Worm (Caenorhabditis elegans): ENCODE measurements around the gene srh-122.
A peak's percentile ranks its signal among the peaks of the same experiment; 100 is the strongest.

Gene srh-122

ce11 chrV:15399691-15400377 lies 22.0 kb upstream of the srh-122 start, which contains the start of the genes T06E6.15 and sri-7:
Gene T06E6.15, minus strand, starts transcription at chrV:15399791.
Gene sri-7, plus strand, starts transcription at chrV:15400327.
- TF ChIP-seq ztf-28 (GFP tag; IDR thresholded peaks at IDR 0.05), result no peak
- TF ChIP-seq aptf-2 (GFP tag; conservative IDR thresholded peaks at IDR 0.05), result no peak
- no peak for TF ChIP-seq egrh-3 (GFP tag; IDR thresholded peaks at IDR 0.05)
- TF ChIP-seq hlh-12 (tag; optimal IDR thresholded peaks at IDR 0.05), result no peak
- TF ChIP-seq rpc-1 (optimal IDR thresholded peaks at IDR 0.05), result no peak
- TF ChIP-seq rpc-1 (tag; optimal IDR thresholded peaks at IDR 0.05), result no peak
- TF ChIP-seq F49E8.2 (tag; optimal IDR thresholded peaks at IDR 0.05; ENCODE audit: insufficient read depth), result no peak
- no peak for TF ChIP-seq K12H6.12 (tag; optimal IDR thresholded peaks at IDR 0.05)
- no peak for TF ChIP-seq snpc-3.4 (tag; optimal IDR thresholded peaks at IDR 0.05)
- TF ChIP-seq nfya-1 (tag; optimal IDR thresholded peaks at IDR 0.05; ENCODE audit: borderline replicate concordance, insufficient read depth), result no peak
- no peak for TF ChIP-seq ztf-6 (GFP tag; IDR thresholded peaks at IDR 0.05)
- TF ChIP-seq bed-2 (GFP tag; IDR thresholded peaks at IDR 0.05), result no peak
- no peak for TF ChIP-seq madf-3 (GFP tag; IDR thresholded peaks at IDR 0.05)
- TF ChIP-seq hmg-1.2 (GFP tag; IDR thresholded peaks at IDR 0.05), result no peak
- no peak for TF ChIP-seq lsy-27 (tag; optimal IDR thresholded peaks at IDR 0.05; ENCODE audit: borderline replicate concordance, insufficient read depth)

ce11 chrV:15398728-15399127 lies 20.9 kb upstream of the srh-122 start, which contains the start of gene fbxa-199:
Gene fbxa-199, minus strand, starts transcription at chrV:15398828.
- TF ChIP-seq C06A6.2 (GFP tag; conservative IDR thresholded peaks at IDR 0.05), result no peak
- no peak for TF ChIP-seq F10E7.11 (tag; optimal IDR thresholded peaks at IDR 0.05)
- TF ChIP-seq hmg-20 (GFP tag; IDR thresholded peaks at IDR 0.05), result no peak
- TF ChIP-seq K12H6.12 (tag; optimal IDR thresholded peaks at IDR 0.05), result no peak
- TF ChIP-seq Y53G8AR.9 (GFP tag; conservative IDR thresholded peaks at IDR 0.05), result no peak
- TF ChIP-seq B0019.2 (GFP tag; conservative IDR thresholded peaks at IDR 0.05), result no peak

DNA sequence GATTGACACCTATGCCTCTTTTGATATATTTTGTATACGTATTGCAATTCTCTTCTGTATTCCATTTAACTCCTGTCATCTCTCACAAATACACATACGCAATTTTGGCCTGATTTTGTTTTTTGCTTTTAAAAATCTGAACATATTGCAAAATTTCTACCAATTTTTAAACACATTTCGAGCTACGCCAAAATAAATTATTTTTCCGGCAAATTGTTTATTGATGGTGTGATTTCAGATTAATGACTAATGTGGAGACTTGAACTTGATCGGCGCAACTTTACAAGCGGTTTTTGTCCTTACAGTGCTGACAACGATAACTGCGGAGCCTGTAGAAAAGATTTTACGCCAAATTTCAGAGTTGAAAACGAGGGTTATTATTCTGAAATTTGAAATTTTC lies 19.3 kb upstream of the srh-122 start:
- TF ChIP-seq him-1 (tag; optimal IDR thresholded peaks at IDR 0.05), result peak; percentile 37
- TF ChIP-seq hrde-1 (tag; optimal IDR thresholded peaks at IDR 0.05; ENCODE audit: borderline replicate concordance), result peak; percentile 82
- TF ChIP-seq cebp-1 (GFP tag; IDR thresholded peaks at IDR 0.05), result no peak
- TF ChIP-seq cebp-1 (tag; optimal IDR thresholded peaks at IDR 0.05), result no peak
- TF ChIP-seq ekl-4 (GFP tag; IDR thresholded peaks at IDR 0.05), result peak; percentile 67
- no peak for TF ChIP-seq madf-10 (tag; optimal IDR thresholded peaks at IDR 0.05)
- no peak for TF ChIP-seq C06A6.2 (GFP tag; conservative IDR thresholded peaks at IDR 0.05)
- TF ChIP-seq egl-18 (GFP tag; IDR thresholded peaks at IDR 0.05), result 0 out of 2 replicates have a peak, but pooled peaks have one; percentile 40
- TF ChIP-seq F57A8.1 (GFP tag; optimal IDR thresholded peaks at IDR 0.05), result no peak
- no peak for TF ChIP-seq ztf-22 (GFP tag; optimal IDR thresholded peaks at IDR 0.05)
- no peak for TF ChIP-seq nfya-2 (GFP tag; IDR thresholded peaks at IDR 0.05)
- no peak for TF ChIP-seq lir-1 (GFP tag; conservative IDR thresholded peaks at IDR 0.05)
- no peak for TF ChIP-seq T07F8.4 (tag; optimal IDR thresholded peaks at IDR 0.05)
- TF ChIP-seq lin-26 (GFP tag; IDR thresholded peaks at IDR 0.05), result peak; percentile 50; the same call in 1 of the 2 replicates
- TF ChIP-seq akir-1 (GFP tag; optimal IDR thresholded peaks at IDR 0.05), result no peak
- no peak for TF ChIP-seq ceh-79 (tag; optimal IDR thresholded peaks at IDR 0.05)
- no peak for TF ChIP-seq nhr-120 (GFP tag; IDR thresholded peaks at IDR 0.05)
- TF ChIP-seq mel-28 (tag; optimal IDR thresholded peaks at IDR 0.05; ENCODE audit: borderline replicate concordance), result no peak
- no peak for TF ChIP-seq sptf-2 (GFP tag; optimal IDR thresholded peaks at IDR 0.05)
- peak; percentile 75 for TF ChIP-seq Y53G8AR.9 (GFP tag; conservative IDR thresholded peaks at IDR 0.05)
- peak; percentile 38 for TF ChIP-seq F49E8.2 (tag; optimal IDR thresholded peaks at IDR 0.05; ENCODE audit: insufficient read depth)
- TF ChIP-seq fkh-3 (tag; optimal IDR thresholded peaks at IDR 0.05), result no peak
- TF ChIP-seq Y56A3A.18 (GFP tag; IDR thresholded peaks at IDR 0.05), result no peak
- peak; percentile 17 for TF ChIP-seq F10E7.11 (tag; optimal IDR thresholded peaks at IDR 0.05)
- peak; percentile 37 for TF ChIP-seq lsl-1 (GFP tag; optimal IDR thresholded peaks at IDR 0.05)
- 0 out of 2 replicates have a peak, but pooled peaks have one; percentile 16 for TF ChIP-seq madf-3 (GFP tag; IDR thresholded peaks at IDR 0.05)
- no peak for TF ChIP-seq F39B2.1 (GFP tag; IDR thresholded peaks at IDR 0.05)
- no peak for TF ChIP-seq chd-7 (tag; optimal IDR thresholded peaks at IDR 0.05)
- peak; percentile 13 for TF ChIP-seq snpc-3.4 (tag; optimal IDR thresholded peaks at IDR 0.05)
- no peak for TF ChIP-seq dpff-1 (tag; optimal IDR thresholded peaks at IDR 0.05)

All from whole organism, young adult.